Worm (Caenorhabditis elegans): Measurements from ENCODE around the gene C42D8.1.

C42D8.1 gene

ce11 chrX:5079297-5079696 is 30.0 kb upstream of the C42D8.1 start:
- TF ChIP-seq nhr-25 (tag; optimal IDR thresholded peaks at IDR 0.05) (peak; percentile 63), crh-2 (tag; optimal IDR thresholded peaks at IDR 0.05) (peak; percentile 1), mbf-1 (tag; optimal IDR thresholded peaks at IDR 0.05) (no peak), Y55F3AM.14 (GFP tag; optimal IDR thresholded peaks at IDR 0.05) (no peak), skn-1 (tag; optimal IDR thresholded peaks at IDR 0.05) (no peak), elt-3 (tag; optimal IDR thresholded peaks at IDR 0.05) (no peak), sma-9 (GFP tag; optimal IDR thresholded peaks at IDR 0.05) (peak; percentile 46), sma-9 (tag; optimal IDR thresholded peaks at IDR 0.05) (no peak), sma-3 (GFP tag; optimal IDR thresholded peaks at IDR 0.05) (peak; percentile 40), nhr-237 (tag; optimal IDR thresholded peaks at IDR 0.05) (no peak), snpc-4 (tag; optimal IDR thresholded peaks at IDR 0.05) (no peak), elt-1 (tag; optimal IDR thresholded peaks at IDR 0.05) (no peak), ztf-4 (tag; optimal IDR thresholded peaks at IDR 0.05) (no peak), zag-1 (tag; optimal IDR thresholded peaks at IDR 0.05) (no peak)

- TF ChIP-seq C34F6.9 (tag; optimal IDR thresholded peaks at IDR 0.05) = no peak
- no peak for TF ChIP-seq egl-27 (tag; optimal IDR thresholded peaks at IDR 0.05)
- no peak for TF ChIP-seq blmp-1 (tag; optimal IDR thresholded peaks at IDR 0.05; ENCODE audit: insufficient read depth)
- no peak for TF ChIP-seq lin-11 (tag; optimal IDR thresholded peaks at IDR 0.05)
- no peak for TF ChIP-seq elt-1 (tag; optimal IDR thresholded peaks at IDR 0.05)
- TF ChIP-seq aly-2 (tag; optimal IDR thresholded peaks at IDR 0.05) = no peak
- TF ChIP-seq peb-1 (tag; optimal IDR thresholded peaks at IDR 0.05) = no peak
- TF ChIP-seq elt-3 (tag; optimal IDR thresholded peaks at IDR 0.05) = no peak
- no peak for TF ChIP-seq fos-1 (tag; optimal IDR thresholded peaks at IDR 0.05)
These were observed 25.2 kb upstream of the C42D8.1 start for ce11 chrX:5084080-5084479.

- no peak for TF ChIP-seq fos-1 (tag; optimal IDR thresholded peaks at IDR 0.05)
- TF ChIP-seq nhr-23 (tag; optimal IDR thresholded peaks at IDR 0.05) = no peak
- TF ChIP-seq nhr-77 (tag; optimal IDR thresholded peaks at IDR 0.05) = no peak
- no peak for TF ChIP-seq sma-9 (GFP tag; optimal IDR thresholded peaks at IDR 0.05)
- TF ChIP-seq sma-9 (tag; optimal IDR thresholded peaks at IDR 0.05) = no peak
- TF ChIP-seq skn-1 (tag; optimal IDR thresholded peaks at IDR 0.05) = no peak
- no peak for TF ChIP-seq zag-1 (tag; optimal IDR thresholded peaks at IDR 0.05)
- no peak for TF ChIP-seq C34F6.9 (tag; optimal IDR thresholded peaks at IDR 0.05)
- no peak for TF ChIP-seq nhr-10 (tag; optimal IDR thresholded peaks at IDR 0.05)
- TF ChIP-seq snpc-4 (tag; optimal IDR thresholded peaks at IDR 0.05) = no peak
- no peak for TF ChIP-seq nhr-237 (tag; optimal IDR thresholded peaks at IDR 0.05)
- TF ChIP-seq ama-1 (optimal IDR thresholded peaks at IDR 0.05) = no peak
- no peak for TF ChIP-seq aly-2 (tag; optimal IDR thresholded peaks at IDR 0.05)
- no peak for TF ChIP-seq ceh-16 (tag; optimal IDR thresholded peaks at IDR 0.05)
- TF ChIP-seq unc-55 (GFP tag; optimal IDR thresholded peaks at IDR 0.05) = no peak
- no peak for TF ChIP-seq sma-3 (GFP tag; optimal IDR thresholded peaks at IDR 0.05)
- TF ChIP-seq lin-11 (tag; optimal IDR thresholded peaks at IDR 0.05) = no peak
- TF ChIP-seq mab-5 (tag; optimal IDR thresholded peaks at IDR 0.05) = no peak
- no peak for TF ChIP-seq ztf-11 (tag; optimal IDR thresholded peaks at IDR 0.05)
These were observed 24.8 kb upstream of the C42D8.1 start, which contains the start of gene ets-5 for ce11 chrX:5084495-5084894. Gene ets-5, minus strand, starts transcription at chrX:5084526.

ce11 chrX:5085465-5085864 is 23.8 kb upstream of the C42D8.1 start:
- TF ChIP-seq mbf-1 (tag; optimal IDR thresholded peaks at IDR 0.05) (no peak), nhr-129 (tag; optimal IDR thresholded peaks at IDR 0.05) (peak; percentile 89), lin-13 (GFP tag; optimal IDR thresholded peaks at IDR 0.05) (peak; percentile 83), ZK546.5 (tag; optimal IDR thresholded peaks at IDR 0.05) (no peak), nhr-11 (tag; optimal IDR thresholded peaks at IDR 0.05) (peak; percentile 8), sem-4 (tag; optimal IDR thresholded peaks at IDR 0.05) (peak; percentile 64), nhr-25 (tag; optimal IDR thresholded peaks at IDR 0.05) (peak; percentile 77), ztf-4 (tag; optimal IDR thresholded peaks at IDR 0.05) (peak; percentile 47), mab-5 (tag; optimal IDR thresholded peaks at IDR 0.05) (peak; percentile 45), nhr-237 (tag; optimal IDR thresholded peaks at IDR 0.05) (no peak), ztf-11 (tag; optimal IDR thresholded peaks at IDR 0.05) (no peak), egl-27 (tag; optimal IDR thresholded peaks at IDR 0.05) (peak; percentile 89), mdl-1 (tag; optimal IDR thresholded peaks at IDR 0.05) (peak in 1 of 2 experiments; percentile 49), lsy-2 (tag; optimal IDR thresholded peaks at IDR 0.05) (peak; percentile 67 to 70), sma-3 (GFP tag; optimal IDR thresholded peaks at IDR 0.05) (peak; percentile 72), ceh-82 (tag; optimal IDR thresholded peaks at IDR 0.05) (no peak), nhr-23 (tag; optimal IDR thresholded peaks at IDR 0.05) (no peak), nhr-21 (tag; optimal IDR thresholded peaks at IDR 0.05) (peak; percentile 79), ama-1 (optimal IDR thresholded peaks at IDR 0.05) (no peak), crh-2 (tag; optimal IDR thresholded peaks at IDR 0.05) (peak; percentile 84), aly-2 (tag; optimal IDR thresholded peaks at IDR 0.05) (no peak), snpc-4 (tag; optimal IDR thresholded peaks at IDR 0.05) (peak; percentile 23), gmeb-1 (tag; optimal IDR thresholded peaks at IDR 0.05) (peak; percentile 60), elt-1 (tag; optimal IDR thresholded peaks at IDR 0.05) (no peak), ceh-16 (tag; optimal IDR thresholded peaks at IDR 0.05) (no peak), Y55F3AM.14 (GFP tag; optimal IDR thresholded peaks at IDR 0.05) (peak; percentile 83), nhr-10 (tag; optimal IDR thresholded peaks at IDR 0.05) (no peak), F13H6.1 (tag; optimal IDR thresholded peaks at IDR 0.05) (peak; percentile 87), nhr-12 (tag; optimal IDR thresholded peaks at IDR 0.05) (no peak), fos-1 (tag; optimal IDR thresholded peaks at IDR 0.05) (peak; percentile 91), zag-1 (tag; optimal IDR thresholded peaks at IDR 0.05) (peak; percentile 55), lin-11 (tag; optimal IDR thresholded peaks at IDR 0.05) (peak; percentile 69), nhr-77 (tag; optimal IDR thresholded peaks at IDR 0.05) (no peak), peb-1 (tag; optimal IDR thresholded peaks at IDR 0.05) (no peak), unc-55 (GFP tag; optimal IDR thresholded peaks at IDR 0.05) (peak; percentile 67), unc-62 (GFP tag; optimal IDR thresholded peaks at IDR 0.05) (peak; percentile 26), C34F6.9 (tag; optimal IDR thresholded peaks at IDR 0.05) (peak; percentile 74), nhr-6 (tag; optimal IDR thresholded peaks at IDR 0.05) (peak; percentile 33)
